Worm (Caenorhabditis elegans) whole organism, L1 larva: ENCODE data around the gene tnt-3.

Source experiments
- F16B12.6 ChIP-seq: fragments of 150-350 bp; optimal IDR thresholded peaks from 2 replicates; lab custom pipeline; 2014; ENCODE audit warnings: missing biosample characterization, missing genetic modification characterization
- aha-1 ChIP-seq: fragments of 150-350 bp; optimal IDR thresholded peaks from 2 replicates; lab custom pipeline; 2014; ENCODE audit warnings: missing biosample characterization, missing genetic modification characterization
- aly-2 ChIP-seq: fragments of 150-350 bp; optimal IDR thresholded peaks from 2 replicates; lab custom pipeline; 2014; ENCODE audit warnings: missing biosample characterization, missing genetic modification characterization
- ceh-8 ChIP-seq: fragments of 200-800 bp; sonication (Bioruptor generic); optimal IDR thresholded peaks from 2 replicates; lab custom pipeline; 2018; ENCODE audit warnings: mild to moderate bottlenecking, missing genetic modification characterization, moderate library complexity, missing compliant biosample characterization
- ceh-88 ChIP-seq: fragments of 200-800 bp; sonication (Bioruptor generic); IDR thresholded peaks from 2 replicates; pipeline ENCODE4 v1.3.6; 2022; ENCODE audit warnings: missing genetic modification characterization, missing compliant biosample characterization
- efl-1 ChIP-seq, 4 experiments: fragments of 150-350 bp; optimal IDR thresholded peaks in 3 of 4; peaks in 1 of 4; 1 replicate in 1 of 4; 2 replicates in 3 of 4; lab custom pipeline; 2014; ENCODE audit warnings: missing biosample characterization in 2 of 4, missing genetic modification characterization in 2 of 4, missing genetic modification reagents in 2 of 4
- fos-1 ChIP-seq: fragments of 150-350 bp; optimal IDR thresholded peaks from 2 replicates; lab custom pipeline; 2014; ENCODE audit warnings: missing biosample characterization, missing genetic modification characterization
- hlh-17 ChIP-seq: fragments of 200-800 bp; sonication (Bioruptor generic); optimal IDR thresholded peaks from 2 replicates; lab custom pipeline; 2018; ENCODE audit warnings: missing genetic modification characterization, mild to moderate bottlenecking, missing compliant biosample characterization, moderate library complexity, borderline replicate concordance
- lin-35 ChIP-seq, 2 experiments: fragments of 150-350 bp; optimal IDR thresholded peaks; 2 replicates each; lab custom pipeline; 2014; ENCODE audit warnings: missing biosample characterization in 2 of 2, missing genetic modification characterization in 2 of 2, missing genetic modification reagents in 2 of 2
- lir-3 ChIP-seq: sonication (generic microtip); optimal IDR thresholded peaks from 2 replicates; lab custom pipeline; 2016; ENCODE audit warnings: mild to moderate bottlenecking, missing genetic modification characterization, moderate library complexity, missing compliant biosample characterization; ENCODE audit not compliant: poor library complexity
- mdl-1 ChIP-seq, 2 experiments: fragments of 150-350 bp; optimal IDR thresholded peaks; 2 replicates each; lab custom pipeline; 2014 to 2017; ENCODE audit warnings: missing biosample characterization in 2 of 2, missing genetic modification characterization in 2 of 2, inconsistent platforms in 1 of 2
- mef-2 ChIP-seq: fragments of 150-350 bp; optimal IDR thresholded peaks from 2 replicates; lab custom pipeline; 2014; ENCODE audit warnings: missing biosample characterization, missing genetic modification characterization
- nhr-12 ChIP-seq: sonication (generic microtip); optimal IDR thresholded peaks from 2 replicates; lab custom pipeline; 2017; ENCODE audit warnings: missing biosample characterization, missing genetic modification characterization
- nhr-71 ChIP-seq: sonication (generic microtip); optimal IDR thresholded peaks from 2 replicates; lab custom pipeline; 2016; ENCODE audit warnings: mild to moderate bottlenecking, missing genetic modification characterization, moderate library complexity, missing compliant biosample characterization
- nhr-84 ChIP-seq: sonication (generic microtip); optimal IDR thresholded peaks from 2 replicates; lab custom pipeline; 2017; ENCODE audit warnings: missing biosample characterization, missing genetic modification characterization
- nhr-90 ChIP-seq: sonication (generic microtip); optimal IDR thresholded peaks from 2 replicates; lab custom pipeline; 2016; ENCODE audit warnings: mild to moderate bottlenecking, missing genetic modification characterization, missing compliant biosample characterization; ENCODE audit not compliant: poor library complexity
- rnt-1 ChIP-seq: sonication (generic microtip); optimal IDR thresholded peaks from 2 replicates; lab custom pipeline; 2016; ENCODE audit warnings: mild to moderate bottlenecking, missing genetic modification characterization, moderate library complexity, missing compliant biosample characterization
- sup-37 ChIP-seq: fragments of 200-800 bp; sonication (Bioruptor generic); optimal IDR thresholded peaks from 2 replicates; lab custom pipeline; 2018; ENCODE audit warnings: mild to moderate bottlenecking, missing genetic modification characterization, missing compliant biosample characterization
- unc-62 ChIP-seq: fragments of 150-350 bp; optimal IDR thresholded peaks from 2 replicates; lab custom pipeline; 2014; ENCODE audit warnings: missing biosample characterization, missing genetic modification reagents, missing genetic modification characterization
- ztf-4 ChIP-seq: fragments of 150-350 bp; optimal IDR thresholded peaks from 2 replicates; lab custom pipeline; 2014; ENCODE audit warnings: missing biosample characterization, missing genetic modification characterization

The tnt-3 gene

DNA sequence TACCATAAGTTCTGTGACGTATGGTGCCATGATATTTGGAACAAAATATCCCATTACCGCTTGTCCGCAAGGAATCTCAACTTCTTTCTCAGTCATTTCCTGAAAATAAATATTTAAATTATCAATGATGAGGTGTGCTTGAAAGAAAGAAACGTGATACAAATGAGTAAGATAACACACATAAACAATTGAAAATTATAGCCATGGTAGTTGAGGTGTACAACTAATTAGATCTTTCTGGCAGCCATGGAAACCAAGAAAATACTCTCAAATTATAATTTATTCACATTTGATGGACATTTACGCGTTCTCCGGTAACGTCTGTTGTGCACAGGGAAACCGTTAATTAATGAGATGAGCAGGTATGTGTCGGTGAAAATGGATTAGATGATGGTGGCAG lies 52.6 kb downstream of the tnt-3 start, which contains the start of gene C39D10.5:
Gene C39D10.5 (minus strand): TSS at position 101 of the 400 bp plus-strand sequence.
- no peak for TF ChIP-seq mef-2
- no peak for TF ChIP-seq unc-62 (GFP tag; lab: Kevin White, UChicago)
- no peak for TF ChIP-seq aly-2
- TF ChIP-seq efl-1 (optimal IDR thresholded peaks at IDR 0.05; lab: Kevin White, UChicago): no peak
- TF ChIP-seq efl-1 (GFP tag; optimal IDR thresholded peaks at IDR 0.05 in 1 of 2; lab: Kevin White, UChicago): no peak
- no peak for TF ChIP-seq rnt-1
- TF ChIP-seq aha-1 (tag; lab: Kevin White, UChicago): no peak
- TF ChIP-seq ceh-8 (GFP tag; lab: Kevin White, UChicago): no peak
- no peak for TF ChIP-seq ztf-4
- TF ChIP-seq, all 84 proteins: peak for 0

DNA sequence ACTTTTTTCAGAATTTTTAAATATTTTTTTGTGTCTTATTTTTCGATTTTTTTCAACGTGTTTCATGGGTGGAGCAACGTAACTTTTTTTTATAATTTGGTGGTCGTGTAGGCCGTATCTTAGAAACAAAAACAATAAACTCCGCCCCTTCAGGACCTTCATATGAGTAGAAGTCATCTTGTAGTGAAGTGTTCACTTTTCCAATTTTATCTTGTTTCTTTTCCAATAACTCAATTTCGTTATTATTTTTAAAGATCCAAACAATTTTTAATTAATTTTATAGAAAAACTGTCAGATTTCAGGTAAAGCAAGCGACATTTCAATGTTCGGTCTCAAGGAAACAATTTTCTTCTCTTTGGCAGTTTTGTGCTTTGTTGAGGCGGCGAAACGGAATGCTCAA lies 56.0 kb downstream of the tnt-3 start, which contains the start of gene C39D10.2:
Gene C39D10.2 (plus strand): TSS at position 301 of the 400 bp plus-strand sequence.
- TF ChIP-seq lir-3 (tag; lab: Kevin White, UChicago) (no peak), nhr-84 (tag; lab: Kevin White, UChicago) (no peak), nhr-12 (no peak), nhr-71 (tag; lab: Kevin White, UChicago) (no peak), lin-35 (GFP tag; optimal IDR thresholded peaks at IDR 0.05; lab: Kevin White, UChicago) (no peak), hlh-17 (GFP tag; lab: Kevin White, UChicago) (no peak), fos-1 (tag; lab: Kevin White, UChicago) (no peak), sup-37 (GFP tag; lab: Kevin White, UChicago) (no peak), F16B12.6 (no peak), ztf-4 (no peak), ceh-88 (GFP tag; lab: Robert Waterston, UW) (no peak), nhr-90 (tag; lab: Kevin White, UChicago) (no peak), mdl-1 (tag; optimal IDR thresholded peaks at IDR 0.05; lab: Kevin White, UChicago) (no peak)
